Worm (Caenorhabditis elegans) whole organism, L1 larva: Measurements from ENCODE around the gene M153.3.

Experiments
- ama-1 ChIP-seq: fragments of 150-350 bp; optimal IDR thresholded peaks from 2 replicates; lab custom pipeline; 2014
- ceh-90 ChIP-seq: sonication (generic microtip); optimal IDR thresholded peaks from 2 replicates; lab custom pipeline; 2016; ENCODE audit warnings: missing genetic modification characterization, missing compliant biosample characterization
- elt-2 ChIP-seq: sonication (generic microtip); optimal IDR thresholded peaks from 2 replicates; lab custom pipeline; 2016; ENCODE audit warnings: missing genetic modification characterization, mild to moderate bottlenecking, inconsistent platforms, missing compliant biosample characterization, missing genetic modification reagents
- elt-3 ChIP-seq, 6 experiments: fragments of 150-350 bp in 1 of 6; sonication (generic microtip); optimal IDR thresholded peaks; 2 replicates each; lab custom pipeline; 2017 to 2018; ENCODE audit warnings: missing biosample characterization in 6 of 6, missing genetic modification characterization in 6 of 6, inconsistent platforms in 1 of 6
- fos-1 ChIP-seq: fragments of 150-350 bp; optimal IDR thresholded peaks from 2 replicates; lab custom pipeline; 2014; ENCODE audit warnings: missing biosample characterization, missing genetic modification characterization
- nhr-237 ChIP-seq: fragments of 150-350 bp; optimal IDR thresholded peaks from 2 replicates; lab custom pipeline; 2014; ENCODE audit warnings: missing biosample characterization, missing genetic modification characterization
- pax-3 ChIP-seq: fragments of 200-800 bp; sonication (Bioruptor generic); optimal IDR thresholded peaks from 2 replicates; lab custom pipeline; 2018; ENCODE audit warnings: mild to moderate bottlenecking, missing genetic modification characterization, moderate library complexity, missing compliant biosample characterization
- snu-23 ChIP-seq: sonication (generic microtip); optimal IDR thresholded peaks from 2 replicates; lab custom pipeline; 2016; ENCODE audit warnings: missing genetic modification characterization, missing compliant biosample characterization
- tbx-2 ChIP-seq: sonication (generic microtip); optimal IDR thresholded peaks from 2 replicates; lab custom pipeline; 2016; ENCODE audit warnings: missing genetic modification characterization, missing compliant biosample characterization

- TF ChIP-seq fos-1 (no peak), ceh-90 (tag; lab: Kevin White, UChicago) (no peak), elt-3 (tag; optimal IDR thresholded peaks at IDR 0.05; lab: Kevin White, UChicago) (no peak), pax-3 (tag; lab: Kevin White, UChicago) (no peak), ama-1 (lab: Kevin White, UChicago) (no peak), tbx-2 (tag; lab: Kevin White, UChicago) (no peak), elt-2 (tag; lab: Kevin White, UChicago) (no peak), snu-23 (GFP tag; lab: Kevin White, UChicago) (no peak), nhr-237 (no peak)
Measured at ce11 chrX:12123152-12123551, 19.5 kb upstream of the M153.3 start, which contains the start of gene T01H10.11.
